Fruit fly (Drosophila melanogaster): Measurements from ENCODE around the gene CG42637.

CG42637 gene

DNA sequence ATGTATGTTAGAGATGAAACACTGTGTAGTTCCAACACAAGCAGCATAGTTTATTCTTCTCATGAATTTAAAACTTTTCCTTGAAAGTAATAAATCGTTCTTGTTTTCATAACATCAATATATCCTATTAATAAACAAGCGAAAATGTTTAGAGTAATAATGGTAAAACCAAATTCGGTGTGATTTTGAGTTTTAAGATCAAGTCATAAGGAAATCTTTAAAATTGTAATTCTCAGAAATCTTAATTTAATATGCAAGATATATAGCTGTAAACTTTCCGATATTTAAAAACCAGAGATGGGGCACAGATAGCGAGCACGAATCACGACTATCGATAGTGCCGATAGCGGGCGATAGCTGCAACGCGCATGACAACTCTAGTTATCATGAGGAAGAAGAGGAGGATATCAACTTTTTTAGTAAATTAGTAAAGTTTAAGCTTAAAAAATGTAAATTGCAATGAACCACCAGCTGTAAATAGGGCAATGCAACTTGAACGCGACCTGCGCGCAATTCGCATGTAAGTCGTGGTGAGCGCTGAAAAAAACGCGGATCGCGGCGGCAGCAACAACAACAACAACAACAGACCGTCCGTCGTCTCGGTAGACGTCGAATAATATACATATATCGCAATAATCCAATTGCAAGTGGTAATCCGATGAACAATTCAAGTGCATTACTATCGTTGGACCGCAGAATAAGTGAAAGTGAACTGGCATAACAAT is 24.6 kb upstream of the CG42637 start, which contains the start of the genes Fibp and Deaf1 (continued):
- TF ChIP-seq kah (GFP tag; optimal IDR thresholded peaks at IDR 0.05): no peak
- peak; percentile 90 for TF ChIP-seq mam (GFP tag; optimal IDR thresholded peaks at IDR 0.05)
- TF ChIP-seq Jarid2 (GFP tag; optimal IDR thresholded peaks at IDR 0.05): peak; percentile 32
- TF ChIP-seq seq (GFP tag; IDR thresholded peaks at IDR 0.05): no peak; the same call in 1 of the 2 replicates
- TF ChIP-seq Six4 (GFP tag; optimal IDR thresholded peaks at IDR 0.05): peak; percentile 60
- no peak; the same call in 1 of the 3 replicates for TF ChIP-seq B-H1 (GFP tag; IDR thresholded peaks at IDR 0.05)
- 0 out of 2 replicates have a peak, but pooled peaks have one; percentile 33 for TF ChIP-seq CG4730 (GFP tag; IDR thresholded peaks at IDR 0.05)
- peak; percentile 79 for TF ChIP-seq Dad (GFP tag; optimal IDR thresholded peaks at IDR 0.05)
- TF ChIP-seq PHDP (tag; optimal IDR thresholded peaks at IDR 0.05): peak; percentile 68
- peak; percentile 96 for TF ChIP-seq Doc3 (GFP tag; IDR thresholded peaks at IDR 0.05; ENCODE audit: partially characterized antibody)
- TF ChIP-seq cad (GFP tag; optimal IDR thresholded peaks at IDR 0.05): no peak
- no peak for TF ChIP-seq nom (GFP tag; optimal IDR thresholded peaks at IDR 0.05)
- TF ChIP-seq p53 (GFP tag; optimal IDR thresholded peaks at IDR 0.05): peak; percentile 50
- no peak for TF ChIP-seq CG1024 (GFP tag; IDR thresholded peaks at IDR 0.05)
- TF ChIP-seq psq (GFP tag; optimal IDR thresholded peaks at IDR 0.05): peak; percentile 39
- TF ChIP-seq Deaf1 (tag; optimal IDR thresholded peaks at IDR 0.05): peak; percentile 70
- TF ChIP-seq Aef1 (GFP tag; IDR thresholded peaks at IDR 0.05): peak; percentile 67; the same call in 2 of the 3 replicates
- peak; percentile 85 for TF ChIP-seq phol (tag; optimal IDR thresholded peaks at IDR 0.05)
- peak; percentile 81 for TF ChIP-seq CG2712 (tag; optimal IDR thresholded peaks at IDR 0.05)
- TF ChIP-seq CG12236 (GFP tag; optimal IDR thresholded peaks at IDR 0.05): peak; percentile 43
- peak; percentile 46 for TF ChIP-seq CG10462 (GFP tag; optimal IDR thresholded peaks at IDR 0.05)
- peak; percentile 46 for TF ChIP-seq CG30431 (GFP tag; optimal IDR thresholded peaks at IDR 0.05)
- TF ChIP-seq Atf3 (GFP tag; optimal IDR thresholded peaks at IDR 0.05): peak; percentile 79
- TF ChIP-seq CG4854 (GFP tag; optimal IDR thresholded peaks at IDR 0.05): peak; percentile 64
- TF ChIP-seq cg (GFP tag; optimal IDR thresholded peaks at IDR 0.05): no peak
- peak; percentile 64 for TF ChIP-seq CG16863 (GFP tag; optimal IDR thresholded peaks at IDR 0.05)
- TF ChIP-seq zen (tag; optimal IDR thresholded peaks at IDR 0.05): peak; percentile 75
- peak; percentile 81; the same call in 1 of the 2 replicates for TF ChIP-seq sob (GFP tag; IDR thresholded peaks at IDR 0.05)
- peak; percentile 66; the same call in 2 of the 3 replicates for TF ChIP-seq dysf (GFP tag; IDR thresholded peaks at IDR 0.05)
- TF ChIP-seq gsb (GFP tag; IDR thresholded peaks at IDR 0.05): no peak
- peak; percentile 67 for TF ChIP-seq Sox100B (GFP tag; optimal IDR thresholded peaks at IDR 0.05)
- peak; percentile 83 for TF ChIP-seq Dip3 (GFP tag; optimal IDR thresholded peaks at IDR 0.05)
- TF ChIP-seq CG30020 (tag; optimal IDR thresholded peaks at IDR 0.05): peak; percentile 78
- peak; percentile 42; the same call in 1 of the 3 replicates for TF ChIP-seq CG6175 (GFP tag; IDR thresholded peaks at IDR 0.05)
- peak; percentile 87 for TF ChIP-seq Xbp1 (GFP tag; optimal IDR thresholded peaks at IDR 0.05)
- no peak for TF ChIP-seq CG17802 (tag; optimal IDR thresholded peaks at IDR 0.05)
- peak; percentile 77 to 84 for TF ChIP-seq dpn (GFP tag; optimal IDR thresholded peaks at IDR 0.05)
- peak; percentile 68 for TF ChIP-seq gfzf (GFP tag; optimal IDR thresholded peaks at IDR 0.05)
- no peak for TF ChIP-seq Awh (GFP tag; IDR thresholded peaks at IDR 0.05)
- TF ChIP-seq D19A (tag; optimal IDR thresholded peaks at IDR 0.05): peak; percentile 41
- no peak for TF ChIP-seq bowl (GFP tag; IDR thresholded peaks at IDR 0.05)
- no peak for TF ChIP-seq br (optimal IDR thresholded peaks at IDR 0.05)
- peak; percentile 58; the same call in 1 of the 2 replicates for TF ChIP-seq CG11247 (GFP tag; IDR thresholded peaks at IDR 0.05)
- TF ChIP-seq ewg (GFP tag; optimal IDR thresholded peaks at IDR 0.05): peak; percentile 99
- TF ChIP-seq ato (GFP tag; IDR thresholded peaks at IDR 0.05; ENCODE audit: partially characterized antibody): peak; percentile 95
- peak; percentile 100 for TF ChIP-seq BEAF-32 (GFP tag; optimal IDR thresholded peaks at IDR 0.05)
- TF ChIP-seq CG31365 (tag; optimal IDR thresholded peaks at IDR 0.05): no peak
- peak; percentile 19 for TF ChIP-seq CG15011 (GFP tag; optimal IDR thresholded peaks at IDR 0.05)
- TF ChIP-seq CG8944 (GFP tag; optimal IDR thresholded peaks at IDR 0.05): peak; percentile 78
- TF ChIP-seq CG17912 (GFP tag; optimal IDR thresholded peaks at IDR 0.05): no peak
